Worm (Caenorhabditis elegans): ENCODE results near the gene F26G1.5.

DNA sequence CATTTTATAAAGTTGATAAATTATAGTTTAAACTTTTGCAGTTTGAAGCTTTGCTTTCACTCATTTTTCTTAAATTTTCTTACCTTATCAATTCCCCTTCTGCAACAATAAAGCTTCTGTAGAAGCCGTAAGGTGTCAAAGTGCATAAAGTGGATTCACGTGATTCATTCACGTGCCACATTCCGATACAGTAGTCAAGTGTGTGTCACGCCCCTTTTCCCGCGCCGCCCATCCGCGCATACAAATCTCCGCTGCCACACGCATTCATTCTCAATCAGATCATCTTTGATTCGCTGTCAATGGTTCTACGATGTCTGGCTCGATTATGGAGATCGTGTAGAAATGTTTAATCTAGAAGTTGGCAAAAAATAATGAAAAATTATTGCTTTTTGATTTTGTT is 24.1 kb downstream of the F26G1.5 start:
- TF ChIP-seq flt-1 (GFP tag; IDR thresholded peaks at IDR 0.05): no peak
- TF ChIP-seq ztf-23 (GFP tag; IDR thresholded peaks at IDR 0.05): no peak
- TF ChIP-seq klf-2 (GFP tag; conservative IDR thresholded peaks at IDR 0.05): no peak
